Fruit fly (Drosophila melanogaster) whole organism, adult: ENCODE measurements around the gene Brr2.

Experiments used
- CG7045 ChIP-seq: fragments of 200-800 bp; sonication (Bioruptor generic); optimal IDR thresholded peaks from 2 replicates; lab custom pipeline; 2017; ENCODE audit warnings: missing biosample characterization, mild to moderate bottlenecking, missing genetic modification characterization
- bab1 ChIP-seq: fragments of 200-800 bp; sonication (Bioruptor generic); optimal IDR thresholded peaks from 3 replicates; lab custom pipeline; 2019; ENCODE audit warnings: missing biosample characterization, mild to moderate bottlenecking, missing genetic modification characterization, moderate library complexity

DNA sequence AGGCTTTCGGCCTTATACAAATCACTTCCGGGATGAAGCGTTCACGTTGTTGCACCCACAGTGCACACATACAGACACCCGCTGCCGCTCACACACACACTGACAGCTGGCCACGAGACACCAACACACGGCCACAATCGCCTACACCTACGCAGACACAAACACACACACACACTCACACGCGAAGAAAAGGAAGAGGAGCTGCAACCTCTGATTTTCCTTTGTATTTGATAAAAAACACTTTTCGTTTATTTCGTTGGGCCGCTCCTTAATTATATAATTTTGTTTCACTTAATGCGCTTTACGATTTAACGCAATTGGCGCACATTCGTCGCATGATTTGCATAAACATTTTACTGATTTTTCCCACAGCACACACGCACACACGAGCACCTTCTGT, 43.4 kb downstream of the Brr2 start:
- TF ChIP-seq CG7045 (GFP tag; lab: Kevin White, UChicago) (no peak), bab1 (GFP tag; lab: Kevin White, UChicago) (no peak)
